Fruit fly (Drosophila melanogaster) whole organism, adult: ENCODE results near the gene VhaAC45RP.

Source experiments
- CG12768 ChIP-seq: fragments of 200-800 bp; sonication (Bioruptor generic); optimal IDR thresholded peaks from 2 replicates; lab custom pipeline; 2017; ENCODE audit warnings: missing biosample characterization, missing genetic modification characterization, mild to moderate bottlenecking, moderate library complexity, missing genetic modification reagents
- CG14711 ChIP-seq: fragments of 200-800 bp; sonication (Bioruptor generic); optimal IDR thresholded peaks from 2 replicates; lab custom pipeline; 2018; ENCODE audit warnings: missing biosample characterization, mild to moderate bottlenecking, missing genetic modification characterization, moderate library complexity
- CG1620 ChIP-seq: fragments of 200-800 bp; sonication (Bioruptor generic); optimal IDR thresholded peaks from 2 replicates; lab custom pipeline; 2016; ENCODE audit warnings: missing biosample characterization, missing genetic modification characterization
- CG7045 ChIP-seq: fragments of 200-800 bp; sonication (Bioruptor generic); optimal IDR thresholded peaks from 2 replicates; lab custom pipeline; 2017; ENCODE audit warnings: missing biosample characterization, mild to moderate bottlenecking, missing genetic modification characterization
- Clk ChIP-seq: fragments of 200-800 bp; sonication (Bioruptor generic); optimal IDR thresholded peaks from 2 replicates; lab custom pipeline; 2017; ENCODE audit warnings: missing biosample characterization, missing genetic modification characterization
- Crg-1 ChIP-seq: fragments of 200-800 bp; sonication (Bioruptor generic); optimal IDR thresholded peaks from 2 replicates; lab custom pipeline; 2016; ENCODE audit warnings: missing biosample characterization, missing genetic modification characterization
- Hr96 ChIP-seq: fragments of 200-800 bp; sonication (Bioruptor generic); optimal IDR thresholded peaks from 2 replicates; lab custom pipeline; 2016; ENCODE audit warnings: missing biosample characterization, missing genetic modification characterization
- Mnt ChIP-seq: fragments of 200-800 bp; sonication (Bioruptor generic); optimal IDR thresholded peaks from 2 replicates; lab custom pipeline; 2016; ENCODE audit warnings: missing biosample characterization, mild to moderate bottlenecking, missing genetic modification characterization
- cnc ChIP-seq, 2 experiments: fragments of >200 bp; optimal IDR thresholded peaks; 2 replicates each; lab custom pipeline; 2017
- kay ChIP-seq: fragments of 200-800 bp; sonication (Bioruptor generic); peaks from one replicate; lab custom pipeline; 2016; ENCODE audit warnings: missing biosample characterization, missing genetic modification characterization, borderline replicate concordance
- tj ChIP-seq: fragments of 200-800 bp; sonication (Bioruptor generic); optimal IDR thresholded peaks from 3 replicates; lab custom pipeline; 2017; ENCODE audit warnings: missing biosample characterization, mild to moderate bottlenecking, missing genetic modification characterization, moderate library complexity

dm6 chr3R:30179934-30180333, 13.7 kb upstream of the VhaAC45RP start, which contains the start of gene Bet5:
- TF ChIP-seq CG14711 (tag; lab: Kevin White, UChicago) (no peak), Crg-1 (no peak), Hr96 (GFP tag; lab: Kevin White, UChicago) (no peak), Mnt (GFP tag; lab: Kevin White, UChicago) (no peak), kay (no peak), tj (GFP tag; lab: Kevin White, UChicago) (no peak), Clk (GFP tag; lab: Kevin White, UChicago) (no peak), cnc (optimal IDR thresholded peaks at IDR 0.05; lab: Kevin White, UChicago) (no peak), CG7045 (GFP tag; lab: Kevin White, UChicago) (no peak), CG1620 (no peak), CG12768 (GFP tag; lab: Kevin White, UChicago) (no peak)
